Worm (Caenorhabditis elegans): ENCODE results near the gene fars-3.

DNA sequence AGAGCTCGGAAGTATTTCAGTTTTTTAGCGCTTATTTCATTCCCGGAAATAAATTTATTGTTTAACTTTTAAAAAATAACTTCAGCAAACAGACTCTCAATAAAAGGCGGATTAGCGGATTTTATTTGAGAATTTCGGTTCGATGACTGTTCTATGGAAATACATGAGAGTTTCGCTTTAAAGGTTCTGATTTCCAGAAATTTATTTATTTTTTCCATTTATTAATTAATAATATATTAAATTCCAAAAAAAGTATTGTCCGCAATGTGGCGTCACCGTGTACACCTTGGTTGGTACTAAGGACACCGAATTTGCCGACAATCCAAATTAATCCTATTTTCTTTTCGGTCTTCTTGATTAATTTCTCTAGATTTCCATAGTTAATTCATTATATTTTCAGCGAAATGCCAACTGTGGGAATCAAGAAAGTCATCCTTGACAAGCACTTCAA, at the start of gene fars-3:
- TF ChIP-seq pha-4 (tag; optimal IDR thresholded peaks at IDR 0.05) (peak; percentile 47), sem-2 (GFP tag; optimal IDR thresholded peaks at IDR 0.05) (no peak), lin-13 (tag; optimal IDR thresholded peaks at IDR 0.05) (no peak), cnd-1 (tag; optimal IDR thresholded peaks at IDR 0.05) (no peak), bed-3 (GFP tag; optimal IDR thresholded peaks at IDR 0.05) (no peak), nhr-12 (tag; optimal IDR thresholded peaks at IDR 0.05) (no peak), unc-62 (GFP tag; optimal IDR thresholded peaks at IDR 0.05) (no peak), nhr-28 (tag; optimal IDR thresholded peaks at IDR 0.05) (no peak), M03D4.4 (tag; optimal IDR thresholded peaks at IDR 0.05) (no peak), mls-2 (tag; optimal IDR thresholded peaks at IDR 0.05) (no peak)
